Fruit fly (Drosophila melanogaster): ENCODE measurements around the gene Poc1.
A peak's percentile ranks its signal among the peaks of the same experiment; 100 is the strongest.

Poc1 gene

DNA sequence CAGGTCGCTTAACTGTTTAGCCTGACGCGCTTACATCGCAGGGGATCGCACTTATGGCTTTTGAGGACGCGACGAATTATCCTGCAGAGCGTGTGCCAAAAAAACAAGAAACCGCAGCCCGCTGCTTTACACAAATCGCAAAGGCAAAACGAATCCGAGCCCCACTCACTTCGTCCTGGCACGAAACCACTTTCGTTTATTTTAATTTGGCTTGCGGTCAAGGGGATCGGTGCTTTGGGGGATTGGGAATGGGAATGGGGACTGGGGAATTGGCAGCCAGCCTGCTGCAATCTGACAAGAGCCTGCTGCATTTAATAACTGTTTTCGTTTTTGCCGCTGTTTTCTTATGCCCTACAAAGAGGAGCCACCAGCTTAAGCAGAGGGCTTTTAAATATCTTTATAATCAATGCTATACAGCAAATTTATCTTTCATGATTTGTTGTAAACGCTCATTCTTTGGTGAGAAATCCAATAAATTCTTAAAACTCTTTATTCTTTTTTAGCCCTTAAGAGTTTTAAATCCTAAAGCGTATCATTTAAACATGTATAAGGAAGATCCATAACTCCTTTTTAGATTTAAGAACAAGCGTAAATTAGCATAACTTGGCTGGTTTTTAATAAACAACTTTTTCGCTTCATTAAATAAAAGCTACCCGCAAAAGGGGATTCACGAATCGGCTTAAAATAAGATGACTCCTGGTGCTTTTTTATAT is 20.2 kb upstream of the Poc1 start:
- TF ChIP-seq CG8478 (optimal IDR thresholded peaks at IDR 0.05) (no peak), CTCF (optimal IDR thresholded peaks at IDR 0.05) (no peak)

DNA sequence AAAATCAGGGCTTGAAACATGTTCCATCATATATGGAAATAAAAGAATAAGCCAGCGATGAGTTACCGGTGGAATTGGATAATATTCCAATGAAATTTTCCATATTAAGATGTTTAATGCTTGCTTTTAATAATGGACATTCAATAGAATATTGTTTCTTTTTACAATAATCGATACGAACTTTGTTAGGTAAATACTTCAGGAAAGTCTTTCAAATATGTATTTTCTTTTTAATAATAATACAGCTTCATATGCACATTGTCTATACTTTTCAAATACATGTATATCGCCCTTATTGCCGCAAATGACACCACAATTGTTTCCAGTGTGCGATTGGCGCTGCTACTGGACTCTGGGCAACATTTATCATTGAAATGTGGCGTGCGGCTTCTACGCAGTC is 17.1 kb upstream of the Poc1 start:
- TF ChIP-seq CTCF (optimal IDR thresholded peaks at IDR 0.05) (no peak), CG8478 (optimal IDR thresholded peaks at IDR 0.05) (no peak)

dm6 chr3L:13403141-13403867 is 13.5 kb upstream of the Poc1 start:
- no peak for TF ChIP-seq CTCF (optimal IDR thresholded peaks at IDR 0.05)
- no peak for TF ChIP-seq CG8478 (optimal IDR thresholded peaks at IDR 0.05)

DNA sequence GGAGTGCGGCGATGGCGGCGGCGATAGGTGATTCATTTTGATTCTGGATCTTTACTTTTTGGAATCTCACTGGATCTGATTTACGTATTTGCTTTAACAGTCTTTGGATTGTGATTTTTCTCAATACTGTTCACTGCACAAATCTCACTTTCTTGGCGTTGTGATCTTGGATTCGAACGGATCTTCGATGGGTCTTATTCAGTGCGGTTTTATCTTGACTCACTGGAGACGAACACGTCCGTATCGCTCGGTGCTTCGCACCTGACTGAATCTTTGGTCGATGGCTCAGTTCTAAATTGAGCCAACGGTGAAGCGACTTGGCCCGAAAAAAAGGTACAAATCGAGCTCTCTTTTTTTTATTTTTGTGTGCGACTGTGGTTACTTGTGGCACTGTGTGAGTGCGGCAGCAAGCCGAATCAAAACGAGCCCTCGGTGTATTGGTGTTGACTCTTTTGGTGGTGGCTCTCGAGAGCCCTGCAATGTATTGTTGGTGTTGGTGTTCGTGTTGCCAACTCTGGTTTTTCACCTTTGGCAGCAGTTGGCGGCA is 11.1 kb upstream of the Poc1 start, which contains the start of gene sens:
sens (minus strand) TSS at position 254 of the 547 bp plus-strand sequence.
- TF ChIP-seq CG8478 (optimal IDR thresholded peaks at IDR 0.05) (no peak), CTCF (optimal IDR thresholded peaks at IDR 0.05) (no peak)

- TF ChIP-seq CTCF (optimal IDR thresholded peaks at IDR 0.05) (no peak), CG8478 (optimal IDR thresholded peaks at IDR 0.05) (no peak)
These were observed 7.8 kb upstream of the Poc1 start for dm6 chr3L:13397656-13398055.

DNA sequence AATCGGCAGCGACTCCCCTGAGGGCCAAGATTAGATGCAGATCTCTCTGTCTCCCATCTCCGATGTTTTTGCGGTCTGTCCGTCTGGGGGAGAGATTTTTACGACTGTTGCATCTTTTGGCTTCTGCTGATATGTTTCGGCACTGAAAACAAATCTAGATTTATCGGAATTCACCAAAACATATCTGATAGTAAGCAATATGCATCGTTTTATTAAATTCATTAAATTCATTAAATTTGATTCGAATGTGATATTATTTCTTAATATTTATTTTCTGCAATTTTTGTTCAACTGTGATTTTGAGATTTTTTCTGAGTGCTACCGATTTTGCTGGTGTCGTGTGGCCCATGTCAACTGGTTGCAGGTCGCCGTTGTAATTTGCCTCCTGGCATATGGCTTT is 3.7 kb upstream of the Poc1 start:
- TF ChIP-seq CTCF (optimal IDR thresholded peaks at IDR 0.05), result no peak
- TF ChIP-seq CG8478 (optimal IDR thresholded peaks at IDR 0.05), result no peak

DNA sequence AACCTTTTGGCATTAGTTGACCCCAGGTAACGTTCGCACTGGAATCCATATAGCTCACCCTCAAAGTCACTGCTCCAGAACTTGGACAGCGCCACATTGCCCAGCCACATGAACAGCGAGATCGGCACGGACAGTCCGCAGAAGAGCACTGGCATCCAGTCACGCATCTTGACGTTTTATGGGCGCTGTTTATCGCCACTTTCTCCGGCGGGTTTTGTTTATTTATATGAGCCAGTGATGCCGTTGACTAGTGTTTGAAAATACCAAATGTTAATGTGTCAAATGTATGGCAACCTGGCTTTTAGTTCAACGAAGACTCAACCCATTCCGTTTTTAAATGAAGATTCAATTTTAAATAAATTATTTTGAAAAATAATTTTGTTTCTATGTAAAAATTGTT is 2.2 kb downstream of the Poc1 start, which contains the start of gene CG10171:
CG10171 (minus strand) TSS at position 300 of the 400 bp plus-strand sequence.
- peak; percentile 33 to 54 for TF ChIP-seq CTCF (optimal IDR thresholded peaks at IDR 0.05)
- no peak for TF ChIP-seq CG8478 (optimal IDR thresholded peaks at IDR 0.05)

DNA sequence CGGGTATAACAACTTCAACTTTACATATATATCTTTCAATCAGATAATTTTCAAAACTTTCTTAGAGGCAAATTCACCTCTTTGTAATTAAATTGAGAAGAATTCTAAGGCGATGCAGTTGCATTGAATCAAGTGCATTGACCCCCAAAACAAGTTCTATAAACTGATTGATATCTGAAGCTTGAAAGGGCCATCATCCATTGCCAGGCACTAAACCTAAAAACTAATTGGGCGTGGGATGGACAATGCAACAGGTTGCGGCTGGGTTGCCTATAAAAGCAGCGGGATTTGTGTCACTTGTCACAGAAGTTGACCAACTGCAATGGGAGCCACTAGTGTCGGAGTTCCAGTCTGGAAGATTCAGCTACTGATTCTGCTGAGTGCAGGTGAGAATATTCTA is 5.3 kb downstream of the Poc1 start, which contains the start of gene CG14110:
CG14110 (plus strand) TSS at position 301 of the 400 bp plus-strand sequence.
- TF ChIP-seq CTCF (optimal IDR thresholded peaks at IDR 0.05) (no peak), CG8478 (optimal IDR thresholded peaks at IDR 0.05) (no peak)

dm6 chr3L:13382061-13382815 is 7.6 kb downstream of the Poc1 start, which contains the start of gene ImpL1:
Gene ImpL1, plus strand, starts transcription at chr3L:13382765.
- TF ChIP-seq CTCF (optimal IDR thresholded peaks at IDR 0.05), result no peak
- TF ChIP-seq CG8478 (optimal IDR thresholded peaks at IDR 0.05), result no peak

DNA sequence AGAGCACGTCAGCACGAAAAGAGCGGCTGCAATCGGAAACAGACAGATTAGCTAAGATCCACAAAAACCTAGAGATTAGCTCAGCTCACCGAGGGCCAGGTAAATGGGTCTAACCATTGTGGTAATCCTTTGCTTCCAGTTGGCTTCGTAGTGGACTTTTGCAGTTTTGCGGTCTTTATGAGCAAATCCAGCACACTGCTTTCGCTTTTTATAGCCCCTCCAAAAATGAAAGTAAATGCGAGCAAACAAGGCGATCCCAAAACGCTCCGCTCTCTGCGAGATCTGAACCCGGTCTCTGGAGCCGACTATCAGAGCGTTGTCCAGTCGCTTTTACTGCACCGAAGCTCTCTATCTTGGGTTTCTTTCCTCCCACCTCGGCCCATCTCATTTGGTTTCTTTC is 8.6 kb downstream of the Poc1 start, which contains the start of gene CG14107:
CG14107 (minus strand) TSS at position 187 of the 400 bp plus-strand sequence.
- TF ChIP-seq CTCF (optimal IDR thresholded peaks at IDR 0.05) (no peak), CG8478 (optimal IDR thresholded peaks at IDR 0.05) (no peak)

DNA sequence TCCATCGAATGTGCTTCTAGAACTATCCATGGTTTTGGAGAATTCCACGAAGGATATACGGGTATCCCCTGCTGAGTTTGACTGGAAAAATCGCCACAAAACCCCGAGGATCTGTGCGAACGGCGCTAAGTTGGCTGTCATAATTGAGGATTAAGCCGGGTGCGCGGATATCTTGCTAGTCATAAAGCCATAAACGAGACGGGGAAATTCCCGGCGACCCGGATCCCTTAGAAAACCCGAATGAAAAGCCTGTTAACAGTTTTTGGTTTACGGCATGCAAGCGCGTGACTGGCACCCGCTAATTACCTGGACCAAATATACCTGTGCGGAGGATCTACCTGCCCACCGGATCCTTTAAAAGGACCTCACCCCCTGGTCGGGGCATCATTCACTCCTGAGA is 11.6 kb downstream of the Poc1 start, which contains the start of gene SNCF:
SNCF (plus strand) TSS at position 382 of the 400 bp plus-strand sequence.
- no peak for TF ChIP-seq CTCF (optimal IDR thresholded peaks at IDR 0.05)
- no peak for TF ChIP-seq CG8478 (optimal IDR thresholded peaks at IDR 0.05)

DNA sequence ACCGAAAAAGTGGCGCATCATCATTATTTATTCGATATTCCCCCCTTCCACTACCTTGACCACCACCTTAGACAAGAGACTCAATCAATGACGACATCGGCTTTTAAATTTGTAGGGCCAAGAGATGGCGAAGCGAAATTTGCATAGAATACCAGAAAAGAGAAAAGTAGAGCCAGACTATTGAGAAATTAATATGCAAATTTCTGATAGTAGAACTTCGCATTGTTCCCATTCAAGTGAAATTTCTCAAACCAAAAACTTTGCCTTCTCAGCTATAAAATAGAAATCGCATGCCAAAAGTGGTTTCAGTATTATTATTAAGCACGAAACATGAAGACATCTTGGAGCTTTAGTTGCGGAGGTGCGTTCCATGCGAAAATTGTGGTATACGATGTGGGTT is 12.1 kb downstream of the Poc1 start, which contains the start of gene CG14111:
CG14111 (plus strand) TSS at position 301 of the 400 bp plus-strand sequence.
- TF ChIP-seq CTCF (optimal IDR thresholded peaks at IDR 0.05), result no peak
- TF ChIP-seq CG8478 (optimal IDR thresholded peaks at IDR 0.05), result no peak

dm6 chr3L:13356084-13356693 is 33.6 kb downstream of the Poc1 start, which contains the start of gene Nplp2:
Gene Nplp2, plus strand, starts transcription at chr3L:13356376.
- TF ChIP-seq CTCF (optimal IDR thresholded peaks at IDR 0.05), result no peak
- TF ChIP-seq CG8478 (optimal IDR thresholded peaks at IDR 0.05), result no peak

- no peak for TF ChIP-seq CG8478 (optimal IDR thresholded peaks at IDR 0.05)
These were observed 41.1 kb downstream of the Poc1 start, which contains the start of gene CG17687 for dm6 chr3L:13348733-13349132. Gene CG17687, plus strand, starts transcription at chr3L:13349033.

All from S2 (cell line).